Worm (Caenorhabditis elegans) whole organism, early embryonic: Measurements from ENCODE around the gene B0310.1.

Experiments used
- B0310.2 ChIP-seq: sonication (generic microtip); optimal IDR thresholded peaks from 2 replicates; lab custom pipeline; 2016; ENCODE audit warnings: mild to moderate bottlenecking, missing genetic modification characterization, missing compliant biosample characterization
- F13C5.2 ChIP-seq: sonication (generic microtip); optimal IDR thresholded peaks from 2 replicates; lab custom pipeline; 2017; ENCODE audit warnings: mild to moderate bottlenecking, missing genetic modification characterization, inconsistent platforms, missing compliant biosample characterization
- aly-1 ChIP-seq: sonication (generic microtip); optimal IDR thresholded peaks from 2 replicates; lab custom pipeline; 2016; ENCODE audit warnings: missing genetic modification characterization, missing compliant biosample characterization
- ama-1 ChIP-seq: fragments of 150-350 bp; optimal IDR thresholded peaks from 2 replicates; lab custom pipeline; 2014
- ceh-13 ChIP-seq: fragments of 200-800 bp; sonication (Bioruptor generic); optimal IDR thresholded peaks from 2 replicates; lab custom pipeline; 2018; ENCODE audit warnings: mild to moderate bottlenecking, missing genetic modification characterization, missing compliant biosample characterization
- ceh-36 ChIP-seq: sonication (generic microtip); optimal IDR thresholded peaks from 2 replicates; lab custom pipeline; 2016; ENCODE audit warnings: missing genetic modification characterization, inconsistent platforms, missing compliant biosample characterization
- ets-7 ChIP-seq: sonication (generic microtip); optimal IDR thresholded peaks from 2 replicates; lab custom pipeline; 2016; ENCODE audit warnings: missing genotype, missing genetic modification characterization, missing compliant biosample characterization
- flt-1 ChIP-seq: fragments of 200-800 bp; sonication (Bioruptor generic); IDR thresholded peaks from 2 replicates; pipeline ENCODE4 v1.3.6; 2022; ENCODE audit warnings: missing genetic modification characterization, missing compliant biosample characterization
- hmbx-1 ChIP-seq: sonication (generic microtip); optimal IDR thresholded peaks from 2 replicates; lab custom pipeline; 2016; ENCODE audit warnings: mild to moderate bottlenecking, missing genetic modification characterization, missing compliant biosample characterization
- hmg-4 ChIP-seq: fragments of 200-800 bp; sonication (Bioruptor generic); optimal IDR thresholded peaks from 2 replicates; lab custom pipeline; 2018; ENCODE audit warnings: mild to moderate bottlenecking, missing genetic modification characterization, missing compliant biosample characterization
- hnd-1 ChIP-seq: sonication (generic microtip); optimal IDR thresholded peaks from 2 replicates; lab custom pipeline; 2016; ENCODE audit warnings: missing genetic modification characterization, missing compliant biosample characterization
- pes-1 ChIP-seq: fragments of 200-800 bp; sonication (Bioruptor generic); IDR thresholded peaks from 2 replicates; pipeline ENCODE4 v1.3.6; 2022; ENCODE audit warnings: missing genetic modification reagents, missing genetic modification characterization, missing compliant biosample characterization
- scrt-1 ChIP-seq: fragments of 200-800 bp; sonication (Bioruptor generic); IDR thresholded peaks from 2 replicates; pipeline ENCODE4 v1.3.6; 2022; ENCODE audit warnings: missing genetic modification characterization, missing compliant biosample characterization
- sea-1 ChIP-seq: fragments of 200-800 bp; sonication (Bioruptor generic); conservative IDR thresholded peaks from 2 replicates; pipeline ENCODE4 v1.3.6; 2022; ENCODE audit warnings: missing genetic modification characterization, missing compliant biosample characterization
- tbx-11 ChIP-seq: fragments of 200-800 bp; sonication (Bioruptor generic); IDR thresholded peaks from 2 replicates; pipeline ENCODE4 v1.3.6; 2022; ENCODE audit warnings: missing genetic modification characterization, missing compliant biosample characterization
- tbx-37 ChIP-seq: fragments of 200-800 bp; sonication (Bioruptor generic); conservative IDR thresholded peaks from 2 replicates; pipeline ENCODE4 v1.3.6; 2022; ENCODE audit warnings: missing genetic modification reagents, missing genetic modification characterization, missing compliant biosample characterization
- tra-4 ChIP-seq: sonication (generic microtip); optimal IDR thresholded peaks from 2 replicates; lab custom pipeline; 2017; ENCODE audit warnings: missing genetic modification characterization, missing compliant biosample characterization

Gene B0310.1

ce11 chrX:465931-466330 is 27.1 kb upstream of the B0310.1 start:
- peak; percentile 53; the same call in 1 of the 2 replicates for TF ChIP-seq scrt-1
- peak; percentile 45; the same call in 1 of the 2 replicates for TF ChIP-seq tbx-37 (GFP tag; lab: Robert Waterston, UW)
- TF ChIP-seq sea-1 (GFP tag; lab: Robert Waterston, UW): 0 out of 2 replicates have a peak, but pooled peaks have one; percentile 53
- TF ChIP-seq pes-1 (GFP tag; lab: Robert Waterston, UW): peak; percentile 54
- TF ChIP-seq flt-1: peak; percentile 35; the same call in 1 of the 2 replicates

- no peak for TF ChIP-seq ets-7
- TF ChIP-seq ceh-36 (tag; lab: Kevin White, UChicago): no peak
- no peak for TF ChIP-seq tbx-37 (GFP tag; lab: Robert Waterston, UW)
- no peak for TF ChIP-seq B0310.2 (tag; lab: Kevin White, UChicago)
- no peak for TF ChIP-seq tra-4 (tag; lab: Kevin White, UChicago)
- no peak for TF ChIP-seq sea-1 (GFP tag; lab: Robert Waterston, UW)
- no peak for TF ChIP-seq aly-1
- no peak for TF ChIP-seq hmg-4 (GFP tag; lab: Kevin White, UChicago)
- no peak for TF ChIP-seq hmbx-1 (tag; lab: Kevin White, UChicago)
- no peak for TF ChIP-seq hnd-1
- TF ChIP-seq tbx-11 (GFP tag; lab: Robert Waterston, UW): no peak
- no peak for TF ChIP-seq F13C5.2 (tag; lab: Kevin White, UChicago)
- TF ChIP-seq scrt-1: no peak
- no peak for TF ChIP-seq flt-1
- no peak for TF ChIP-seq pes-1 (GFP tag; lab: Robert Waterston, UW)
- no peak for TF ChIP-seq ama-1 (lab: Kevin White, UChicago)
- no peak for TF ChIP-seq ceh-13 (GFP tag; lab: Kevin White, UChicago)
Measured at ce11 chrX:467338-467823, 25.6 kb upstream of the B0310.1 start.

- no peak for TF ChIP-seq hmg-4 (GFP tag; lab: Kevin White, UChicago)
- no peak for TF ChIP-seq scrt-1
- TF ChIP-seq ets-7: no peak
- TF ChIP-seq ama-1 (lab: Kevin White, UChicago): no peak
- no peak for TF ChIP-seq hmbx-1 (tag; lab: Kevin White, UChicago)
Measured at ce11 chrX:476261-476660, 16.8 kb upstream of the B0310.1 start, which contains the start of gene F38G1.3. F38G1.3 (plus strand) TSS chrX:476561.

- TF ChIP-seq hnd-1 (no peak), B0310.2 (tag; lab: Kevin White, UChicago) (no peak), sea-1 (GFP tag; lab: Robert Waterston, UW) (no peak), tbx-37 (GFP tag; lab: Robert Waterston, UW) (no peak), ets-7 (no peak), F13C5.2 (tag; lab: Kevin White, UChicago) (no peak), aly-1 (no peak), ceh-13 (GFP tag; lab: Kevin White, UChicago) (no peak), tra-4 (tag; lab: Kevin White, UChicago) (no peak), ama-1 (lab: Kevin White, UChicago) (no peak), pes-1 (GFP tag; lab: Robert Waterston, UW) (no peak), ceh-36 (tag; lab: Kevin White, UChicago) (no peak), scrt-1 (no peak), hmg-4 (GFP tag; lab: Kevin White, UChicago) (no peak)
Measured at ce11 chrX:481150-481549, 11.9 kb upstream of the B0310.1 start, which contains the start of gene che-2. che-2 (plus strand) TSS chrX:481450.

- TF ChIP-seq ceh-36 (tag; lab: Kevin White, UChicago) (no peak), sea-1 (GFP tag; lab: Robert Waterston, UW) (no peak), aly-1 (no peak)
Measured at ce11 chrX:487669-488068, 5.4 kb upstream of the B0310.1 start.

- TF ChIP-seq scrt-1 (peak; percentile 96), hmbx-1 (tag; lab: Kevin White, UChicago) (peak; percentile 82), aly-1 (peak; percentile 94), pes-1 (GFP tag; lab: Robert Waterston, UW) (peak; percentile 96), hmg-4 (GFP tag; lab: Kevin White, UChicago) (peak; percentile 96), F13C5.2 (tag; lab: Kevin White, UChicago) (peak; percentile 93), tra-4 (tag; lab: Kevin White, UChicago) (peak; percentile 82), tbx-37 (GFP tag; lab: Robert Waterston, UW) (peak; percentile 95), hnd-1 (peak; percentile 90), ceh-13 (GFP tag; lab: Kevin White, UChicago) (peak; percentile 86), ceh-36 (tag; lab: Kevin White, UChicago) (peak; percentile 92), tbx-11 (GFP tag; lab: Robert Waterston, UW) (peak; percentile 91), ets-7 (peak; percentile 87), B0310.2 (tag; lab: Kevin White, UChicago) (peak; percentile 99), ama-1 (lab: Kevin White, UChicago) (no peak), sea-1 (GFP tag; lab: Robert Waterston, UW) (peak; percentile 95), flt-1 (peak; percentile 91)
Measured at ce11 chrX:489635-490105, 3.4 kb upstream of the B0310.1 start, which contains the start of gene egl-17. egl-17 (plus strand) TSS chrX:489685.

- TF ChIP-seq pes-1 (GFP tag; lab: Robert Waterston, UW): no peak
- no peak for TF ChIP-seq ets-7
- TF ChIP-seq F13C5.2 (tag; lab: Kevin White, UChicago): no peak
Measured at ce11 chrX:496795-497194, 3.8 kb downstream of the B0310.1 start.

ce11 chrX:498640-499039 is 5.6 kb downstream of the B0310.1 start:
- TF ChIP-seq tbx-37 (GFP tag; lab: Robert Waterston, UW) (no peak), hmbx-1 (tag; lab: Kevin White, UChicago) (no peak), sea-1 (GFP tag; lab: Robert Waterston, UW) (no peak), ceh-36 (tag; lab: Kevin White, UChicago) (no peak), hmg-4 (GFP tag; lab: Kevin White, UChicago) (no peak), pes-1 (GFP tag; lab: Robert Waterston, UW) (no peak), ama-1 (lab: Kevin White, UChicago) (no peak), tra-4 (tag; lab: Kevin White, UChicago) (no peak), aly-1 (no peak), B0310.2 (tag; lab: Kevin White, UChicago) (no peak), ets-7 (no peak), flt-1 (no peak), scrt-1 (no peak), tbx-11 (GFP tag; lab: Robert Waterston, UW) (no peak)
